Worm (Caenorhabditis elegans): ENCODE results near the gene clec-33.

Gene clec-33

DNA sequence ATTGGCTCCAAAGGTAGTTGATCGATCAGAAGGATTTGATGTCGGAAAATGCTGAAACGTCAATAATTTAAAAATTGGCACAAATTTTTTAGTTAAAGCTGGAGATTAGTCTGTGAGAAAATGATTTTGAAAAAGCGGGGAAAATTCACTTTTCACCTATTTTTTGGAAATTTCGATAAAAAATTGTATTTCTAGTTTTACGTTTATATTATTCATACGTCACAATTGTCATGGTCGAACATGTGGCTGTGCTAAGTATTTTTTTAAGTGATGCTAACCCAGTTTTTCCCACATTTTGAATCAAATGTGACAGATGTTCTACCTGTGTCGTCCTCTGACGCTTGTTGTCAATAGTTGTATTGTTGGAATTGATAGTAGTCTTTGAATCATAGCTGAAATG, 9.9 kb upstream of the clec-33 start:
- no peak for TF ChIP-seq alr-1 (tag; optimal IDR thresholded peaks at IDR 0.05; ENCODE audit: borderline replicate concordance)
- TF ChIP-seq mab-9 (GFP tag; IDR thresholded peaks at IDR 0.05), result no peak
- TF ChIP-seq aly-2 (tag; optimal IDR thresholded peaks at IDR 0.05), result no peak
- no peak for TF ChIP-seq mdl-1 (tag; optimal IDR thresholded peaks at IDR 0.05)

DNA sequence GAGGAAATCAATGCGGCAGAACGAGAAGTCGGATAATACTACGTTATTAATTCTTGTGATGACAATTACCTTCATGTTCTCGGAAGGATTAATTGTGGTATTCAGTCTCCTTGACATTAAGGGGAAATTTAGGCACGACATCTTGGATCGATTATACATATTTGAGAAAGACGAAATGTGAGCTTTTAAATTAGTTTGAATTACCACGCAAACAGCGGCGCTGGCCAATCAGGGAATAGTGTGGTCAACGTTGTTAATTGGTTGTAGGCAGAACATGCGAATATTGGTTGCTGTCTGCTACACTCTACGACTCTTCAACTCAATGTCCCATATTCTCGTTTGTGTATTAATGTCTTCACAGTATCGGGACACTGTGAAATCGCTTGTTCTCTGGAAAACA, 5.3 kb upstream of the clec-33 start, which contains the start of gene F49A5.10:
Gene F49A5.10, plus strand, starts transcription at position 301 of the 400 bp plus-strand sequence.
- TF ChIP-seq egl-27 (tag; optimal IDR thresholded peaks at IDR 0.05) (no peak), mab-9 (GFP tag; IDR thresholded peaks at IDR 0.05) (no peak), hlh-17 (GFP tag; optimal IDR thresholded peaks at IDR 0.05; ENCODE audit: borderline replicate concordance) (no peak)

DNA sequence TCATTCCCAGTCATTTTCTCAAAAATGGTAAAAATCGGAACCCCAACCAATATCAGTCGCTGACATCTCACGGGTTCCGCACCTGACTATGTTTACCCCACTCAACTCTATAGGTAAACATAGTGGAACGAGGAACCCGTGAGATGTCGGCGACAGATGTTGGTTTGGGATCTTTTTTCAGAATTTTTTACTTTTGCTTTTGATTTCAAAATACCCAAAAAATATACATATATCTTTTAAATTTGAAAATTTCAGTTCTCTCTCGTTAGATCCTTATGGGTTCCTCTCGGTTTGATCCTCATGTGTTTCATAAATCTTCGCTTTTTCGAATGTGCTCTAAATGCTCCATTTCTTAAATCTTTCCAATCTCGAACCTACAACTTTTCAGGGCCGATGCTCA, 4.0 kb upstream of the clec-33 start, which contains the start of gene srw-23:
Gene srw-23, plus strand, starts transcription at position 301 of the 400 bp plus-strand sequence.
- TF ChIP-seq C04F5.9 (tag; optimal IDR thresholded peaks at IDR 0.05), result no peak
- TF ChIP-seq efl-1 (optimal IDR thresholded peaks at IDR 0.05), result no peak
- peak in 1 of 2 experiments; percentile 30 for TF ChIP-seq efl-1 (GFP tag; optimal IDR thresholded peaks at IDR 0.05 in 1 of 2)

DNA sequence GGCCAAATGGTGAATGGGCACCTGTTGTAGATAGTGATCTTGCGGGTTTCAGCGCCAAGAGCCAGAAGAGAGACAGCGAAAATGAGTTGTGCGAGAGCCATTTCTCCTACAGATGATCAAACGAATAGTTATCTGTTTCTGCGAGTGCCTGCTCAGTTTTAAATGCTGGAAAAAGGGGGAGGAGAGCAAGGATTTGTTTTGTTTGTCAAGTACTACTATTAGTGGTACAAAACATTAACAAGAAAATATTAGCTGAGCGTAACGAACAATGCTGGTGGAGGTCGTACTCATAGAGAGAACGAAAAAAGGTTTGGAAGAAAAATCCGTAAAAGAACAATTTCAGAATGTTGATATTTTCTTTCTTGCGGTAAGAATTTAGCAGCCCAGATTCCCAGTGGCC, 1.7 kb upstream of the clec-33 start, which contains the start of gene thn-4:
Gene thn-4, minus strand, starts transcription at position 101 of the 400 bp plus-strand sequence.
- TF ChIP-seq ztf-11 (tag; optimal IDR thresholded peaks at IDR 0.05) (no peak), lin-39 (tag; optimal IDR thresholded peaks at IDR 0.05) (no peak), fkh-8 (tag; optimal IDR thresholded peaks at IDR 0.05) (no peak), swsn-7 (tag; optimal IDR thresholded peaks at IDR 0.05) (no peak), efl-1 (optimal IDR thresholded peaks at IDR 0.05) (no peak), efl-1 (GFP tag; optimal IDR thresholded peaks at IDR 0.05 in 1 of 2) (peak in 1 of 2 experiments; percentile 24)

DNA sequence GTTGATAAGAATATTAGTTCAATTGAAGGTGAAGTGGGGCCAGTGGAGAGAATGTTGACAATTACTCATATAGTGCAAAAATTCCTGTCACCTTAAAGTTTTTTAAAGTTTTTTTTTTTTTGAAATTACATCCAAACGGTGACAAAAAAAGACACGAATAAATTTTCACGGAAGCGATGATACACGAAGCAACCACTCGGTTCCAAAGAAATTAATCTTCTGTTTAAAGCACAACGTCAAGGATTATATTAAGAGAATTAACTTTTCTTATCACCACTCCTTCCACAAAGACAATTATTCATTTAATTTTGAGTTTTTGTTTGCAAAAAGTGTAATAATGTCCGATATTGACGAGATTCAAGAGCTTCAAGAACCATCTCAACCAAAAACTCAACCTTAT, 4.2 kb downstream of the clec-33 start, which contains the start of gene clec-28:
Gene clec-28, plus strand, starts transcription at position 301 of the 400 bp plus-strand sequence.
- TF ChIP-seq nhr-90 (tag; optimal IDR thresholded peaks at IDR 0.05; ENCODE audit: poor library complexity) (no peak), fkh-8 (tag; optimal IDR thresholded peaks at IDR 0.05) (no peak), lin-15B (tag; optimal IDR thresholded peaks at IDR 0.05) (no peak), snu-23 (GFP tag; optimal IDR thresholded peaks at IDR 0.05) (no peak), dpl-1 (GFP tag; optimal IDR thresholded peaks at IDR 0.05) (no peak), unc-30 (tag; optimal IDR thresholded peaks at IDR 0.05) (no peak), swsn-7 (tag; optimal IDR thresholded peaks at IDR 0.05) (no peak), hlh-4 (tag; optimal IDR thresholded peaks at IDR 0.05) (no peak), tlp-1 (tag; optimal IDR thresholded peaks at IDR 0.05) (no peak), isw-1 (GFP tag; IDR thresholded peaks at IDR 0.05) (no peak), unc-86 (tag; optimal IDR thresholded peaks at IDR 0.05) (no peak), nhr-28 (tag; optimal IDR thresholded peaks at IDR 0.05) (no peak), mef-2 (tag; optimal IDR thresholded peaks at IDR 0.05) (no peak), nhr-12 (tag; optimal IDR thresholded peaks at IDR 0.05) (no peak)

DNA sequence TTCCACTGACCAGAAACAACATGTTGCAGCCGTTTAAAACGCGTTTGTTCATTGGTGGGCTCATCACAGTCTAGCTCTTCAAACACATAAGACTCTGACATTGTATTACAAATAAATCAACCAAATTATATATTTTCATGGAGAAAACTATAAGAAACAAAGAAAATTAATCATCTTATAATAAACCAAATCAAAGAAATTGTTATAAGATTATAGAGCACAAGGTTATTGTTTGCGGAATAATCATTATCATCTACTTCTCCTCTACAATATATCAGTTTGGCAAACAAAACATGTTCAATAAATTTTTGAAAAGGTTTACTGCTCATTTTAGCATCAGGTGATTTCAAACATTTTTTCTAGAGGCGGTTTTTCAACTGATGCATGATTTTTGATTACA, 7.9 kb downstream of the clec-33 start, which contains the start of the genes clec-32 and clec-24:
Gene clec-32, minus strand, starts transcription at position 101 of the 400 bp plus-strand sequence.
Gene clec-24, plus strand, starts transcription at position 294 of the 400 bp plus-strand sequence.
- TF ChIP-seq swsn-7 (tag; optimal IDR thresholded peaks at IDR 0.05) (no peak), zip-4 (GFP tag; optimal IDR thresholded peaks at IDR 0.05) (no peak), lir-3 (tag; optimal IDR thresholded peaks at IDR 0.05; ENCODE audit: poor library complexity) (no peak)

DNA sequence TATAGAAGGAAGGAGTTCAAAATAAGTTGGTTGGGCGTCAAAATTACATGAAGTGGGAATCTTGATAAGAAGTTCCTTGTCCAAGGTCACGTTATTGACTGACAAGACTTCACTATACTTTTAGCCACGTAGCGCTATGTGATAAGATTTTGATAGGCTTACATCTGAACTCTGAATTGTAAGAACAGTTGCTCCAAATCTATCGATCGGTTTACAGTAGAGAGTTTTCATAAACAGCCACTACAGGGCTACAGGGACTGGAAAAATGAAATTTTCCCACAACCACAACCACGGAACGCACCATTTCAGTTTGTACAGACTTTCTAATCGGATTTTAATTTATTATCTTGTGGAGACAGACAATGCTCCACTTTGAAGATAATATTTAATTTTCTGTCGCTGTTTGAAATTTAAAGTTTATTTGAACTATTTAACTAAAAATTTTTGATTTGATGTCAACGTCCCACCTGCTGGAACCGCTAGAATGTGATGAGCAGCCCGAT, 11.6 kb downstream of the clec-33 start, which contains the start of the genes clec-31 and clec-22:
Gene clec-31, minus strand, starts transcription at position 101 of the 503 bp plus-strand sequence.
Gene clec-22, plus strand, starts transcription at position 453 of the 503 bp plus-strand sequence.
- TF ChIP-seq nhr-76 (tag; optimal IDR thresholded peaks at IDR 0.05), result no peak
- TF ChIP-seq pag-3 (tag; optimal IDR thresholded peaks at IDR 0.05; ENCODE audit: borderline replicate concordance, insufficient read depth), result no peak
- no peak for TF ChIP-seq tlp-1 (tag; optimal IDR thresholded peaks at IDR 0.05)
- no peak for TF ChIP-seq C34B4.2 (tag; optimal IDR thresholded peaks at IDR 0.05)
- TF ChIP-seq nhr-28 (tag; optimal IDR thresholded peaks at IDR 0.05), result no peak
- no peak for TF ChIP-seq ceh-88 (GFP tag; IDR thresholded peaks at IDR 0.05)
- TF ChIP-seq ets-5 (GFP tag; IDR thresholded peaks at IDR 0.05), result no peak
- TF ChIP-seq jun-1 (tag; optimal IDR thresholded peaks at IDR 0.05), result no peak
